Worm (Caenorhabditis elegans) whole organism, young adult: ENCODE data around the gene ooc-3.

ENCODE experiments used
- B0019.2 ChIP-seq: fragments of 200-800 bp; sonication (Bioruptor generic); conservative IDR thresholded peaks from 2 replicates; pipeline ENCODE4 v1.3.6; 2022; ENCODE audit warnings: missing genetic modification reagents, missing genetic modification characterization, missing compliant biosample characterization
- D2030.7 ChIP-seq: fragments of 200-800 bp; sonication (Bioruptor generic); IDR thresholded peaks from 2 replicates; pipeline ENCODE4 v1.3.6; 2022; ENCODE audit warnings: missing genetic modification reagents, missing genetic modification characterization, missing compliant biosample characterization
- F10E7.11 ChIP-seq: sonication (generic microtip); optimal IDR thresholded peaks from 2 replicates; lab custom pipeline; 2017; ENCODE audit warnings: mild to moderate bottlenecking, missing genetic modification characterization, moderate library complexity, missing compliant biosample characterization
- F33H1.4 ChIP-seq: fragments of 200-800 bp; sonication (Bioruptor generic); IDR thresholded peaks from 2 replicates; pipeline ENCODE4 v1.3.6; 2022; ENCODE audit warnings: missing genetic modification reagents, missing genetic modification characterization, missing compliant biosample characterization
- F37B4.10 ChIP-seq: fragments of 200-800 bp; sonication (Bioruptor generic); IDR thresholded peaks from 2 replicates; pipeline ENCODE4 v1.3.6; 2022; ENCODE audit warnings: missing genetic modification characterization, missing compliant biosample characterization
- F57C9.4 ChIP-seq: sonication (generic microtip); optimal IDR thresholded peaks from 2 replicates; lab custom pipeline; 2017; ENCODE audit warnings: mild to moderate bottlenecking, missing genetic modification characterization, missing compliant biosample characterization
- Y53G8AR.9 ChIP-seq: fragments of 200-800 bp; sonication (Bioruptor generic); conservative IDR thresholded peaks from 2 replicates; pipeline ENCODE4 v1.3.6; 2022; ENCODE audit warnings: missing genetic modification reagents, missing genetic modification characterization, missing compliant biosample characterization
- Y79H2A.3 ChIP-seq: fragments of 200-800 bp; sonication (Bioruptor generic); conservative IDR thresholded peaks from 2 replicates; pipeline ENCODE4 v1.3.6; 2022; ENCODE audit warnings: missing genetic modification reagents, missing genetic modification characterization, missing compliant biosample characterization
- Y95B8A.8 ChIP-seq: fragments of 200-800 bp; sonication (Bioruptor generic); IDR thresholded peaks from 2 replicates; pipeline ENCODE4 v1.3.6; 2022; ENCODE audit warnings: missing genetic modification reagents, missing genetic modification characterization, missing compliant biosample characterization
- ama-1 ChIP-seq, 3 experiments: fragments of 150-350 bp in 1 of 3; sonication (generic microtip) in 2 of 3; optimal IDR thresholded peaks; 2 replicates each; lab custom pipeline; 2014 to 2018; ENCODE audit warnings: missing biosample characterization in 2 of 3, missing genetic modification characterization in 2 of 3, missing genetic modification reagents in 2 of 3
- aptf-2 ChIP-seq: fragments of 200-800 bp; sonication (Bioruptor generic); conservative IDR thresholded peaks from 2 replicates; pipeline ENCODE4 v1.3.6; 2022; ENCODE audit warnings: missing genetic modification reagents, missing genetic modification characterization, missing compliant biosample characterization
- atf-7 ChIP-seq: sonication (generic microtip); optimal IDR thresholded peaks from 2 replicates; lab custom pipeline; 2017; ENCODE audit warnings: mild to moderate bottlenecking, missing genetic modification characterization, missing compliant biosample characterization
- athp-1 ChIP-seq: sonication (generic microtip); optimal IDR thresholded peaks from 2 replicates; lab custom pipeline; 2017; ENCODE audit warnings: mild to moderate bottlenecking, missing genetic modification characterization, missing compliant biosample characterization
- attf-3 ChIP-seq: fragments of 200-800 bp; sonication (Bioruptor generic); conservative IDR thresholded peaks from 2 replicates; pipeline ENCODE4 v1.3.6; 2022; ENCODE audit warnings: missing genetic modification reagents, missing genetic modification characterization, missing compliant biosample characterization
- attf-6 ChIP-seq: fragments of 200-800 bp; sonication (Bioruptor generic); IDR thresholded peaks from 2 replicates; pipeline ENCODE4 v1.3.6; 2022; ENCODE audit warnings: missing genetic modification reagents, missing genetic modification characterization, missing compliant biosample characterization
- cebp-1 ChIP-seq, 2 experiments: fragments of 200-800 bp in 1 of 2; sonication (Bioruptor generic) in 1 of 2; sonication (generic microtip) in 1 of 2; IDR thresholded peaks in 1 of 2; optimal IDR thresholded peaks in 1 of 2; 2 replicates each; pipeline versions ENCODE4 v1.3.6 to Lab custom; 2017 to 2022; ENCODE audit warnings: missing compliant biosample characterization in 2 of 2, missing genetic modification characterization in 2 of 2, mild to moderate bottlenecking in 1 of 2, missing genetic modification reagents in 1 of 2, moderate library complexity in 1 of 2
- ceh-100 ChIP-seq: fragments of 200-800 bp; sonication (Bioruptor generic); IDR thresholded peaks from 2 replicates; pipeline ENCODE4 v1.3.6; 2022; ENCODE audit warnings: missing genetic modification reagents, missing genetic modification characterization, missing compliant biosample characterization
- ceh-27 ChIP-seq: fragments of 200-800 bp; sonication (Bioruptor generic); optimal IDR thresholded peaks from 2 replicates; lab custom pipeline; 2018; ENCODE audit warnings: mild to moderate bottlenecking, missing genetic modification characterization, moderate library complexity, missing compliant biosample characterization
- ceh-58 ChIP-seq: fragments of 200-800 bp; sonication (Bioruptor generic); IDR thresholded peaks from 2 replicates; pipeline ENCODE4 v1.3.6; 2022; ENCODE audit warnings: missing genetic modification characterization, missing compliant biosample characterization
- ceh-91 ChIP-seq: fragments of 200-800 bp; sonication (Bioruptor generic); IDR thresholded peaks from 2 replicates; pipeline ENCODE4 v1.3.6; 2022; ENCODE audit warnings: missing genetic modification reagents, missing genetic modification characterization, missing compliant biosample characterization
- chd-7 ChIP-seq: sonication (generic microtip); optimal IDR thresholded peaks from 2 replicates; lab custom pipeline; 2016; ENCODE audit warnings: mild to moderate bottlenecking, missing genetic modification characterization, moderate library complexity, missing compliant biosample characterization
- dox-1 ChIP-seq: fragments of 200-800 bp; sonication (Bioruptor generic); IDR thresholded peaks from 2 replicates; pipeline ENCODE4 v1.3.6; 2022; ENCODE audit warnings: missing genetic modification reagents, missing genetic modification characterization, missing compliant biosample characterization
- dpl-1 ChIP-seq: fragments of 150-350 bp; optimal IDR thresholded peaks from 2 replicates; lab custom pipeline; 2014; ENCODE audit warnings: missing biosample characterization, missing genetic modification reagents, missing genetic modification characterization
- efl-1 ChIP-seq: fragments of 150-350 bp; optimal IDR thresholded peaks from 2 replicates; lab custom pipeline; 2014; ENCODE audit warnings: missing biosample characterization, missing genetic modification reagents, missing genetic modification characterization
- hlh-12 ChIP-seq: sonication (generic microtip); optimal IDR thresholded peaks from 2 replicates; lab custom pipeline; 2016; ENCODE audit warnings: missing genetic modification characterization, missing compliant biosample characterization
- hmg-1.2 ChIP-seq: fragments of 200-800 bp; sonication (Bioruptor generic); IDR thresholded peaks from 2 replicates; pipeline ENCODE4 v1.3.6; 2022; ENCODE audit warnings: missing genetic modification reagents, missing genetic modification characterization, missing compliant biosample characterization
- hrde-1 ChIP-seq: sonication (generic microtip); optimal IDR thresholded peaks from 2 replicates; lab custom pipeline; 2016; ENCODE audit warnings: missing genetic modification characterization, mild to moderate bottlenecking, missing compliant biosample characterization, moderate library complexity, missing genotype, missing genetic modification reagents, borderline replicate concordance
- hsf-1 ChIP-seq: fragments of 200-800 bp; sonication (Bioruptor generic); IDR thresholded peaks from 2 replicates; pipeline ENCODE4 v1.3.6; 2022; ENCODE audit warnings: missing genetic modification reagents, missing genetic modification characterization, missing compliant biosample characterization
- lag-1 ChIP-seq: fragments of 200-800 bp; sonication (Bioruptor generic); IDR thresholded peaks from 2 replicates; pipeline ENCODE4 v1.3.6; 2022; ENCODE audit warnings: missing genetic modification reagents, missing genetic modification characterization, missing compliant biosample characterization
- lin-54 ChIP-seq: fragments of 200-800 bp; sonication (Bioruptor generic); optimal IDR thresholded peaks from 2 replicates; lab custom pipeline; 2018; ENCODE audit warnings: mild to moderate bottlenecking, missing genetic modification characterization, missing compliant biosample characterization
- lir-1 ChIP-seq: fragments of 200-800 bp; sonication (Bioruptor generic); conservative IDR thresholded peaks from 2 replicates; pipeline ENCODE4 v1.3.6; 2022; ENCODE audit warnings: missing genetic modification reagents, missing genetic modification characterization, missing compliant biosample characterization
- lsl-1 ChIP-seq: fragments of 200-800 bp; sonication (Bioruptor generic); optimal IDR thresholded peaks from 2 replicates; lab custom pipeline; 2018; ENCODE audit warnings: mild to moderate bottlenecking, missing genetic modification characterization, moderate library complexity, missing compliant biosample characterization
- madf-8 ChIP-seq: fragments of 200-800 bp; sonication (Bioruptor generic); conservative IDR thresholded peaks from 2 replicates; pipeline ENCODE4 v1.3.6; 2022; ENCODE audit warnings: missing genetic modification reagents, missing genetic modification characterization, missing compliant biosample characterization
- nfya-2 ChIP-seq: fragments of 200-800 bp; sonication (Bioruptor generic); IDR thresholded peaks from 2 replicates; pipeline ENCODE4 v1.3.6; 2022; ENCODE audit warnings: missing genetic modification reagents, missing genetic modification characterization, missing compliant biosample characterization
- rcor-1 ChIP-seq: fragments of 200-800 bp; sonication (Bioruptor generic); IDR thresholded peaks from 2 replicates; pipeline ENCODE4 v1.3.6; 2022; ENCODE audit warnings: missing genetic modification reagents, missing genetic modification characterization, missing compliant biosample characterization
- snpc-1.3 ChIP-seq: sonication (generic microtip); optimal IDR thresholded peaks from 2 replicates; lab custom pipeline; 2017; ENCODE audit warnings: missing genetic modification characterization, mild to moderate bottlenecking, missing compliant biosample characterization, antibody characterized with exemption, moderate library complexity, missing genotype, missing genetic modification reagents; ENCODE audit not compliant: insufficient read depth
- snpc-3.4 ChIP-seq: sonication (generic microtip); optimal IDR thresholded peaks from 2 replicates; lab custom pipeline; 2017; ENCODE audit warnings: missing genetic modification characterization, mild to moderate bottlenecking, missing compliant biosample characterization, antibody characterized with exemption, moderate library complexity, missing genotype, missing genetic modification reagents
- snpc-4 ChIP-seq, 5 experiments: fragments of 150-350 bp in 1 of 5; sonication (generic microtip) in 4 of 5; optimal IDR thresholded peaks; 2 replicates each; lab custom pipeline; 2014 to 2018; ENCODE audit warnings: missing genetic modification characterization in 5 of 5, missing biosample characterization in 3 of 5, antibody characterized with exemption in 2 of 5, mild to moderate bottlenecking in 2 of 5, missing compliant biosample characterization in 2 of 5, missing genotype in 2 of 5, moderate library complexity in 2 of 5, missing genetic modification reagents in 1 of 5
- tbp1 ChIP-seq: fragments of 200-800 bp; sonication (Bioruptor generic); optimal IDR thresholded peaks from 2 replicates; lab custom pipeline; 2018; ENCODE audit warnings: mild to moderate bottlenecking, missing genetic modification characterization, missing compliant biosample characterization
- tlf-1 ChIP-seq: fragments of 200-800 bp; sonication (Bioruptor generic); optimal IDR thresholded peaks from 2 replicates; lab custom pipeline; 2018; ENCODE audit warnings: mild to moderate bottlenecking, missing genetic modification characterization, missing compliant biosample characterization
- unc-62 ChIP-seq: fragments of 150-350 bp; optimal IDR thresholded peaks from 2 replicates; lab custom pipeline; 2014; ENCODE audit warnings: missing biosample characterization, missing genetic modification reagents, missing genetic modification characterization
- xnd-1 ChIP-seq: sonication (generic microtip); optimal IDR thresholded peaks from 2 replicates; lab custom pipeline; 2016; ENCODE audit warnings: missing genotype, missing genetic modification reagents, missing genetic modification characterization, missing compliant biosample characterization
- zfh-2 ChIP-seq: fragments of 200-800 bp; sonication (Bioruptor generic); conservative IDR thresholded peaks from 2 replicates; pipeline ENCODE4 v1.3.6; 2022; ENCODE audit warnings: missing genetic modification reagents, missing genetic modification characterization, missing compliant biosample characterization
- ztf-18 ChIP-seq: sonication (generic microtip); optimal IDR thresholded peaks from 2 replicates; lab custom pipeline; 2016; ENCODE audit warnings: missing genotype, mild to moderate bottlenecking, missing genetic modification characterization, missing compliant biosample characterization
- ztf-26 ChIP-seq: sonication (generic microtip); optimal IDR thresholded peaks from 2 replicates; lab custom pipeline; 2017; ENCODE audit warnings: missing genetic modification characterization, missing compliant biosample characterization
- ztf-28 ChIP-seq: fragments of 200-800 bp; sonication (Bioruptor generic); IDR thresholded peaks from 2 replicates; pipeline ENCODE4 v1.3.6; 2022; ENCODE audit warnings: missing genetic modification reagents, missing genetic modification characterization, missing compliant biosample characterization

Gene ooc-3

ce11 chrII:11537115-11537514 lies 42.0 kb upstream of the ooc-3 start:
- TF ChIP-seq attf-3 (GFP tag; lab: Robert Waterston, UW), result 0 out of 2 replicates have a peak, but pooled peaks have one; percentile 38
- TF ChIP-seq B0019.2, result peak; percentile 28; the same call in 1 of the 2 replicates
- peak; percentile 90 for TF ChIP-seq hsf-1 (GFP tag; lab: Robert Waterston, UW)
- TF ChIP-seq F33H1.4, result peak; percentile 79
- TF ChIP-seq D2030.7 (GFP tag; lab: Robert Waterston, UW), result peak; percentile 95
- TF ChIP-seq ztf-28 (GFP tag; lab: Robert Waterston, UW), result 0 out of 2 replicates have a peak, but pooled peaks have one; percentile 51
- no peak for TF ChIP-seq lag-1 (GFP tag; lab: Robert Waterston, UW)
- TF ChIP-seq tlf-1, result peak; percentile 81
- TF ChIP-seq efl-1, result peak; percentile 97
- no peak for TF ChIP-seq F57C9.4 (tag; lab: Kevin White, UChicago)
- peak; percentile 92 for TF ChIP-seq dox-1 (GFP tag; lab: Robert Waterston, UW)
- no peak for TF ChIP-seq chd-7 (tag; lab: Kevin White, UChicago)
- no peak for TF ChIP-seq atf-7
- TF ChIP-seq lsl-1 (GFP tag; lab: Kevin White, UChicago), result peak; percentile 80
- TF ChIP-seq lir-1, result peak; percentile 79; the same call in 1 of the 2 replicates
- TF ChIP-seq F37B4.10 (GFP tag; lab: Robert Waterston, UW), result peak; percentile 78; the same call in 1 of the 2 replicates
- no peak for TF ChIP-seq Y79H2A.3 (GFP tag; lab: Robert Waterston, UW)
- peak; percentile 88 for TF ChIP-seq dpl-1 (GFP tag; lab: Kevin White, UChicago)
- TF ChIP-seq hlh-12 (tag; lab: Kevin White, UChicago), result no peak
- peak; percentile 47; the same call in 1 of the 2 replicates for TF ChIP-seq rcor-1 (GFP tag; lab: Robert Waterston, UW)
- TF ChIP-seq ztf-26 (tag; lab: Kevin White, UChicago), result no peak
- peak; percentile 44 for TF ChIP-seq hrde-1 (tag; lab: Kevin White, UChicago)
- peak; percentile 81 for TF ChIP-seq lin-54 (GFP tag; lab: Kevin White, UChicago)
- TF ChIP-seq ztf-18 (tag; lab: Kevin White, UChicago), result peak; percentile 2
- no peak for TF ChIP-seq snpc-1.3 (tag; lab: Kevin White, UChicago)
- peak; percentile 40 for TF ChIP-seq athp-1
- TF ChIP-seq F10E7.11 (tag; lab: Kevin White, UChicago), result no peak
- peak; percentile 81; the same call in 1 of the 2 replicates for TF ChIP-seq Y95B8A.8 (GFP tag; lab: Robert Waterston, UW)
- 0 out of 2 replicates have a peak, but pooled peaks have one; percentile 27 for TF ChIP-seq cebp-1 (GFP tag; IDR thresholded peaks at IDR 0.05; lab: Robert Waterston, UW)
- no peak for TF ChIP-seq cebp-1 (tag; optimal IDR thresholded peaks at IDR 0.05; lab: Kevin White, UChicago)
- peak; percentile 94 for TF ChIP-seq ceh-91 (GFP tag; lab: Robert Waterston, UW)
- TF ChIP-seq ceh-27 (GFP tag; lab: Kevin White, UChicago), result peak; percentile 6
- TF ChIP-seq nfya-2, result no peak
- TF ChIP-seq zfh-2, result peak; percentile 85
- no peak for TF ChIP-seq unc-62 (GFP tag; lab: Kevin White, UChicago)
- TF ChIP-seq ceh-100 (GFP tag; lab: Robert Waterston, UW), result peak; percentile 84
- TF ChIP-seq aptf-2 (GFP tag; lab: Robert Waterston, UW), result peak; percentile 85
- TF ChIP-seq xnd-1, result peak; percentile 95
- peak; percentile 98 for TF ChIP-seq madf-8 (GFP tag; lab: Robert Waterston, UW)
- 0 out of 2 replicates have a peak, but pooled peaks have one; percentile 68 for TF ChIP-seq Y53G8AR.9 (GFP tag; lab: Robert Waterston, UW)
- peak; percentile 89 for TF ChIP-seq snpc-3.4
- 0 out of 2 replicates have a peak, but pooled peaks have one; percentile 54 for TF ChIP-seq attf-6 (GFP tag; lab: Robert Waterston, UW)
- peak; percentile 59 for TF ChIP-seq tbp1
- TF ChIP-seq ama-1 (optimal IDR thresholded peaks at IDR 0.05; lab: Kevin White, UChicago), result no peak
- TF ChIP-seq ama-1 (GFP tag; optimal IDR thresholded peaks at IDR 0.05; lab: Kevin White, UChicago), result no peak
- TF ChIP-seq ceh-58, result 0 out of 2 replicates have a peak, but pooled peaks have one; percentile 20
- no peak for TF ChIP-seq snpc-4 (GFP tag; optimal IDR thresholded peaks at IDR 0.05; lab: Kevin White, UChicago)
- peak in 2 of 4 experiments; percentile 19 to 23 for TF ChIP-seq snpc-4 (tag; optimal IDR thresholded peaks at IDR 0.05; lab: Kevin White, UChicago)
- TF ChIP-seq hmg-1.2 (GFP tag; lab: Robert Waterston, UW), result peak; percentile 92
